Worm (Caenorhabditis elegans) whole organism, L1 larva: ENCODE data around the gene F28H6.8.

ENCODE experiments used
- C16A3.4 ChIP-seq: fragments of 150-350 bp; optimal IDR thresholded peaks from 2 replicates; lab custom pipeline; 2014; ENCODE audit warnings: missing biosample characterization, missing genetic modification characterization
- C34B4.2 ChIP-seq: sonication (generic microtip); optimal IDR thresholded peaks from 2 replicates; lab custom pipeline; 2017; ENCODE audit warnings: mild to moderate bottlenecking, missing genetic modification characterization, missing compliant biosample characterization
- F16B12.6 ChIP-seq: fragments of 150-350 bp; optimal IDR thresholded peaks from 2 replicates; lab custom pipeline; 2014; ENCODE audit warnings: missing biosample characterization, missing genetic modification characterization
- Y116A8C.19 ChIP-seq: sonication (generic microtip); optimal IDR thresholded peaks from 2 replicates; lab custom pipeline; 2016; ENCODE audit warnings: missing compliant biosample characterization, missing genetic modification characterization, borderline replicate concordance
- aha-1 ChIP-seq: fragments of 150-350 bp; optimal IDR thresholded peaks from 2 replicates; lab custom pipeline; 2014; ENCODE audit warnings: missing biosample characterization, missing genetic modification characterization
- alr-1 ChIP-seq: fragments of 200-800 bp; sonication (Bioruptor generic); optimal IDR thresholded peaks from 2 replicates; lab custom pipeline; 2018; ENCODE audit warnings: borderline replicate concordance, mild to moderate bottlenecking, missing genetic modification characterization, missing compliant biosample characterization
- aly-2 ChIP-seq: fragments of 150-350 bp; optimal IDR thresholded peaks from 2 replicates; lab custom pipeline; 2014; ENCODE audit warnings: missing biosample characterization, missing genetic modification characterization
- ceh-8 ChIP-seq: fragments of 200-800 bp; sonication (Bioruptor generic); optimal IDR thresholded peaks from 2 replicates; lab custom pipeline; 2018; ENCODE audit warnings: mild to moderate bottlenecking, missing genetic modification characterization, moderate library complexity, missing compliant biosample characterization
- ceh-90 ChIP-seq: sonication (generic microtip); optimal IDR thresholded peaks from 2 replicates; lab custom pipeline; 2016; ENCODE audit warnings: missing genetic modification characterization, missing compliant biosample characterization
- ces-1 ChIP-seq: fragments of 150-350 bp; optimal IDR thresholded peaks from 2 replicates; lab custom pipeline; 2014; ENCODE audit warnings: missing biosample characterization, missing genetic modification reagents, missing genetic modification characterization
- efl-3 ChIP-seq: fragments of 200-800 bp; sonication (Bioruptor generic); optimal IDR thresholded peaks from 2 replicates; lab custom pipeline; 2018; ENCODE audit warnings: mild to moderate bottlenecking, missing genetic modification characterization, missing compliant biosample characterization
- fkh-8 ChIP-seq: sonication (generic microtip); optimal IDR thresholded peaks from 2 replicates; lab custom pipeline; 2016; ENCODE audit warnings: mild to moderate bottlenecking, missing genetic modification characterization, missing compliant biosample characterization
- fos-1 ChIP-seq: fragments of 150-350 bp; optimal IDR thresholded peaks from 2 replicates; lab custom pipeline; 2014; ENCODE audit warnings: missing biosample characterization, missing genetic modification characterization
- hlh-17 ChIP-seq: fragments of 200-800 bp; sonication (Bioruptor generic); optimal IDR thresholded peaks from 2 replicates; lab custom pipeline; 2018; ENCODE audit warnings: missing genetic modification characterization, mild to moderate bottlenecking, missing compliant biosample characterization, moderate library complexity, borderline replicate concordance
- hlh-4 ChIP-seq: sonication (generic microtip); optimal IDR thresholded peaks from 2 replicates; lab custom pipeline; 2016; ENCODE audit warnings: mild to moderate bottlenecking, missing genetic modification characterization, missing compliant biosample characterization
- hpl-2 ChIP-seq: fragments of 150-350 bp; optimal IDR thresholded peaks from 2 replicates; lab custom pipeline; 2014; ENCODE audit warnings: missing biosample characterization, missing genetic modification reagents, missing genetic modification characterization
- irx-1 ChIP-seq: sonication (generic microtip); optimal IDR thresholded peaks from 2 replicates; lab custom pipeline; 2016; ENCODE audit warnings: missing genetic modification characterization, missing compliant biosample characterization
- isw-1 ChIP-seq: fragments of 200-800 bp; sonication (Bioruptor generic); IDR thresholded peaks from 2 replicates; pipeline ENCODE4 v1.3.6; 2022; ENCODE audit warnings: missing genetic modification characterization, missing compliant biosample characterization
- lin-13 ChIP-seq: fragments of 150-350 bp; optimal IDR thresholded peaks from 2 replicates; lab custom pipeline; 2014; ENCODE audit warnings: missing biosample characterization, missing genetic modification reagents, missing genetic modification characterization
- lin-15B ChIP-seq: fragments of 150-350 bp; sonication (generic microtip); optimal IDR thresholded peaks from 3 replicates; lab custom pipeline; 2014; ENCODE audit warnings: missing biosample characterization, missing genetic modification characterization
- lin-35 ChIP-seq, 2 experiments: fragments of 150-350 bp; optimal IDR thresholded peaks; 2 replicates each; lab custom pipeline; 2014; ENCODE audit warnings: missing biosample characterization in 2 of 2, missing genetic modification characterization in 2 of 2, missing genetic modification reagents in 2 of 2
- lsy-2 ChIP-seq, 2 experiments: fragments of 150-350 bp; optimal IDR thresholded peaks; 2 replicates each; lab custom pipeline; 2014; ENCODE audit warnings: missing biosample characterization in 2 of 2, missing genetic modification characterization in 2 of 2
- mab-9 ChIP-seq: fragments of 200-800 bp; sonication (Bioruptor generic); IDR thresholded peaks from 2 replicates; pipeline ENCODE4 v1.3.6; 2022; ENCODE audit warnings: missing genetic modification reagents, missing genetic modification characterization, missing compliant biosample characterization
- mdl-1 ChIP-seq, 2 experiments: fragments of 150-350 bp; optimal IDR thresholded peaks; 2 replicates each; lab custom pipeline; 2014 to 2017; ENCODE audit warnings: missing biosample characterization in 2 of 2, missing genetic modification characterization in 2 of 2, inconsistent platforms in 1 of 2
- mef-2 ChIP-seq: fragments of 150-350 bp; optimal IDR thresholded peaks from 2 replicates; lab custom pipeline; 2014; ENCODE audit warnings: missing biosample characterization, missing genetic modification characterization
- mep-1 ChIP-seq: fragments of 150-350 bp; optimal IDR thresholded peaks from 2 replicates; lab custom pipeline; 2014; ENCODE audit warnings: missing biosample characterization, missing genetic modification characterization
- nhr-11 ChIP-seq: fragments of 150-350 bp; optimal IDR thresholded peaks from 2 replicates; lab custom pipeline; 2014; ENCODE audit warnings: missing biosample characterization, missing genetic modification characterization
- nhr-12 ChIP-seq: sonication (generic microtip); optimal IDR thresholded peaks from 2 replicates; lab custom pipeline; 2017; ENCODE audit warnings: missing biosample characterization, missing genetic modification characterization
- nhr-28 ChIP-seq: fragments of 150-350 bp; optimal IDR thresholded peaks from 2 replicates; lab custom pipeline; 2014; ENCODE audit warnings: missing biosample characterization, missing genetic modification characterization
- nhr-71 ChIP-seq: sonication (generic microtip); optimal IDR thresholded peaks from 2 replicates; lab custom pipeline; 2016; ENCODE audit warnings: mild to moderate bottlenecking, missing genetic modification characterization, moderate library complexity, missing compliant biosample characterization
- nhr-76 ChIP-seq: sonication (generic microtip); optimal IDR thresholded peaks from 2 replicates; lab custom pipeline; 2017; ENCODE audit warnings: missing biosample characterization, missing genetic modification characterization
- nhr-77 ChIP-seq: fragments of 150-350 bp; optimal IDR thresholded peaks from 2 replicates; lab custom pipeline; 2014; ENCODE audit warnings: missing biosample characterization, missing genetic modification characterization
- nhr-85 ChIP-seq: sonication (generic microtip); peaks from one replicate; lab custom pipeline; 2016; ENCODE audit warnings: missing genetic modification characterization, inconsistent platforms, missing compliant biosample characterization
- nhr-90 ChIP-seq: sonication (generic microtip); optimal IDR thresholded peaks from 2 replicates; lab custom pipeline; 2016; ENCODE audit warnings: mild to moderate bottlenecking, missing genetic modification characterization, missing compliant biosample characterization; ENCODE audit not compliant: poor library complexity
- pag-3 ChIP-seq: sonication (generic microtip); optimal IDR thresholded peaks from 2 replicates; lab custom pipeline; 2017; ENCODE audit warnings: missing genetic modification characterization, mild to moderate bottlenecking, missing compliant biosample characterization, antibody characterized with exemption, borderline replicate concordance; ENCODE audit not compliant: insufficient read depth
- pax-3 ChIP-seq: fragments of 200-800 bp; sonication (Bioruptor generic); optimal IDR thresholded peaks from 2 replicates; lab custom pipeline; 2018; ENCODE audit warnings: mild to moderate bottlenecking, missing genetic modification characterization, moderate library complexity, missing compliant biosample characterization
- rnt-1 ChIP-seq: sonication (generic microtip); optimal IDR thresholded peaks from 2 replicates; lab custom pipeline; 2016; ENCODE audit warnings: mild to moderate bottlenecking, missing genetic modification characterization, moderate library complexity, missing compliant biosample characterization
- skn-1 ChIP-seq: fragments of 150-350 bp; optimal IDR thresholded peaks from 2 replicates; lab custom pipeline; 2014; ENCODE audit warnings: missing biosample characterization, missing genetic modification characterization
- snu-23 ChIP-seq: sonication (generic microtip); optimal IDR thresholded peaks from 2 replicates; lab custom pipeline; 2016; ENCODE audit warnings: missing genetic modification characterization, missing compliant biosample characterization
- sox-4 ChIP-seq: sonication (generic microtip); optimal IDR thresholded peaks from 2 replicates; lab custom pipeline; 2016; ENCODE audit warnings: missing genetic modification characterization, missing compliant biosample characterization
- sptf-1 ChIP-seq: fragments of 150-350 bp; optimal IDR thresholded peaks from 2 replicates; lab custom pipeline; 2014; ENCODE audit warnings: missing biosample characterization, missing genetic modification characterization
- sup-37 ChIP-seq: fragments of 200-800 bp; sonication (Bioruptor generic); optimal IDR thresholded peaks from 2 replicates; lab custom pipeline; 2018; ENCODE audit warnings: mild to moderate bottlenecking, missing genetic modification characterization, missing compliant biosample characterization
- tbx-2 ChIP-seq: sonication (generic microtip); optimal IDR thresholded peaks from 2 replicates; lab custom pipeline; 2016; ENCODE audit warnings: missing genetic modification characterization, missing compliant biosample characterization
- unc-130 ChIP-seq: fragments of 150-350 bp; optimal IDR thresholded peaks from 2 replicates; lab custom pipeline; 2017; ENCODE audit warnings: missing biosample characterization, missing genetic modification characterization, inconsistent platforms
- unc-30 ChIP-seq: sonication (generic microtip); optimal IDR thresholded peaks from 2 replicates; lab custom pipeline; 2017; ENCODE audit warnings: missing biosample characterization, missing genetic modification characterization
- unc-62 ChIP-seq: fragments of 150-350 bp; optimal IDR thresholded peaks from 2 replicates; lab custom pipeline; 2014; ENCODE audit warnings: missing biosample characterization, missing genetic modification reagents, missing genetic modification characterization
- unc-86 ChIP-seq: sonication (generic microtip); optimal IDR thresholded peaks from 2 replicates; lab custom pipeline; 2016; ENCODE audit warnings: missing genetic modification characterization, missing compliant biosample characterization
- unc-98 ChIP-seq: fragments of 200-800 bp; sonication (Bioruptor generic); IDR thresholded peaks from 2 replicates; pipeline ENCODE4 v1.3.6; 2022; ENCODE audit warnings: missing genetic modification characterization, missing compliant biosample characterization
- vab-15 ChIP-seq: sonication (generic microtip); optimal IDR thresholded peaks from 2 replicates; lab custom pipeline; 2017; ENCODE audit warnings: missing genotype, mild to moderate bottlenecking, missing genetic modification characterization, missing compliant biosample characterization
- xbp-1 ChIP-seq: sonication (generic microtip); optimal IDR thresholded peaks from 2 replicates; lab custom pipeline; 2016; ENCODE audit warnings: missing genetic modification characterization, missing compliant biosample characterization
- zag-1 ChIP-seq: fragments of 150-350 bp; optimal IDR thresholded peaks from 2 replicates; lab custom pipeline; 2014; ENCODE audit warnings: missing biosample characterization, missing genetic modification characterization
- zip-4 ChIP-seq: fragments of 200-800 bp; sonication (Bioruptor generic); optimal IDR thresholded peaks from 2 replicates; lab custom pipeline; 2018; ENCODE audit warnings: mild to moderate bottlenecking, missing genetic modification characterization, moderate library complexity, missing compliant biosample characterization
- ztf-11 ChIP-seq, 2 experiments: sonication (generic microtip); optimal IDR thresholded peaks; 2 replicates each; lab custom pipeline; 2016 to 2017; ENCODE audit warnings: missing genetic modification characterization in 2 of 2, missing biosample characterization in 1 of 2, missing compliant biosample characterization in 1 of 2
- ztf-4 ChIP-seq: fragments of 150-350 bp; optimal IDR thresholded peaks from 2 replicates; lab custom pipeline; 2014; ENCODE audit warnings: missing biosample characterization, missing genetic modification characterization

F28H6.8 gene

ce11 chrX:14173850-14174249 is 39.7 kb upstream of the F28H6.8 start, which contains the start of gene idhb-1:
TSS of gene idhb-1 (minus strand) at chrX:14174063.
- peak; percentile 60 for TF ChIP-seq xbp-1 (tag; lab: Kevin White, UChicago)
- TF ChIP-seq Y116A8C.19 (tag; lab: Kevin White, UChicago) = no peak
- peak; percentile 64 for TF ChIP-seq unc-86 (tag; lab: Kevin White, UChicago)
- peak; percentile 5 for TF ChIP-seq zag-1 (tag; lab: Kevin White, UChicago)
- no peak for TF ChIP-seq C34B4.2 (tag; lab: Kevin White, UChicago)
- TF ChIP-seq nhr-90 (tag; lab: Kevin White, UChicago) = peak; percentile 74
- peak; percentile 47 for TF ChIP-seq hpl-2
- peak; percentile 37 for TF ChIP-seq fos-1
- TF ChIP-seq irx-1 (tag; lab: Kevin White, UChicago) = peak; percentile 49
- peak; percentile 46 to 81 for TF ChIP-seq lin-35 (GFP tag; optimal IDR thresholded peaks at IDR 0.05; lab: Kevin White, UChicago)
- no peak for TF ChIP-seq ztf-4 (tag; lab: Kevin White, UChicago)
- TF ChIP-seq F16B12.6 (tag; lab: Kevin White, UChicago) = peak; percentile 36
- no peak for TF ChIP-seq aly-2 (tag; lab: Kevin White, UChicago)
- TF ChIP-seq tbx-2 (tag; lab: Kevin White, UChicago) = peak; percentile 78
- peak; percentile 51 for TF ChIP-seq unc-130 (tag; lab: Kevin White, UChicago)
- TF ChIP-seq nhr-28 (tag; lab: Kevin White, UChicago) = no peak
- TF ChIP-seq unc-30 = no peak
- TF ChIP-seq hlh-4 = no peak
- TF ChIP-seq ceh-8 = no peak
- peak; percentile 81 for TF ChIP-seq skn-1 (tag; lab: Kevin White, UChicago)
- TF ChIP-seq unc-62 = no peak
- no peak for TF ChIP-seq nhr-12 (tag; lab: Kevin White, UChicago)
- TF ChIP-seq zip-4 (GFP tag; lab: Kevin White, UChicago) = no peak
- TF ChIP-seq isw-1 (GFP tag; lab: Robert Waterston, UW) = peak; percentile 53
- peak; percentile 69 for TF ChIP-seq lin-13 (GFP tag; lab: Kevin White, UChicago)
- TF ChIP-seq rnt-1 (tag; lab: Kevin White, UChicago) = peak; percentile 93
- TF ChIP-seq ces-1 (GFP tag; lab: Kevin White, UChicago) = no peak
- TF ChIP-seq fkh-8 (tag; lab: Kevin White, UChicago) = peak; percentile 79
- TF ChIP-seq C16A3.4 (tag; lab: Kevin White, UChicago) = peak; percentile 79
- peak; percentile 8 for TF ChIP-seq sup-37 (GFP tag; lab: Kevin White, UChicago)
- TF ChIP-seq efl-3 (GFP tag; lab: Kevin White, UChicago) = no peak
- TF ChIP-seq hlh-17 (GFP tag; lab: Kevin White, UChicago) = no peak
- TF ChIP-seq vab-15 (tag; lab: Kevin White, UChicago) = no peak
- TF ChIP-seq sptf-1 (tag; lab: Kevin White, UChicago) = no peak
- TF ChIP-seq nhr-85 (tag; lab: Kevin White, UChicago) = peak; percentile 75
- TF ChIP-seq ztf-11 (tag; optimal IDR thresholded peaks at IDR 0.05; lab: Kevin White, UChicago) = no peak
- TF ChIP-seq mdl-1 (tag; optimal IDR thresholded peaks at IDR 0.05; lab: Kevin White, UChicago) = peak in 1 of 2 experiments; percentile 68
- no peak for TF ChIP-seq unc-98 (GFP tag; lab: Robert Waterston, UW)
- no peak for TF ChIP-seq sox-4
- TF ChIP-seq aha-1 = no peak
- peak; percentile 67 for TF ChIP-seq mep-1 (tag; lab: Kevin White, UChicago)
- peak; percentile 89 for TF ChIP-seq nhr-71 (tag; lab: Kevin White, UChicago)
- no peak for TF ChIP-seq ceh-90 (tag; lab: Kevin White, UChicago)
- peak; percentile 10 for TF ChIP-seq pag-3 (tag; lab: Kevin White, UChicago)
- 0 out of 2 replicates have a peak, but pooled peaks have one; percentile 27 for TF ChIP-seq mab-9 (GFP tag; lab: Robert Waterston, UW)
- no peak for TF ChIP-seq mef-2 (tag; lab: Kevin White, UChicago)
- TF ChIP-seq lin-15B (tag; lab: Kevin White, UChicago) = no peak
- no peak for TF ChIP-seq alr-1
- TF ChIP-seq nhr-76 (tag; lab: Kevin White, UChicago) = no peak
- no peak for TF ChIP-seq nhr-11
- peak; percentile 83 for TF ChIP-seq snu-23 (GFP tag; lab: Kevin White, UChicago)
- no peak for TF ChIP-seq pax-3 (tag; lab: Kevin White, UChicago)
- peak; percentile 81 for TF ChIP-seq lsy-2 (tag; optimal IDR thresholded peaks at IDR 0.05; lab: Kevin White, UChicago)
- TF ChIP-seq nhr-77 = peak; percentile 57
